Worm (Caenorhabditis elegans): ENCODE data around the gene F02E11.4.

Gene F02E11.4

ce11 chrII:3250195-3250594, 27.4 kb downstream of the F02E11.4 start:
- no peak for TF ChIP-seq nhr-76 (tag; optimal IDR thresholded peaks at IDR 0.05)

DNA sequence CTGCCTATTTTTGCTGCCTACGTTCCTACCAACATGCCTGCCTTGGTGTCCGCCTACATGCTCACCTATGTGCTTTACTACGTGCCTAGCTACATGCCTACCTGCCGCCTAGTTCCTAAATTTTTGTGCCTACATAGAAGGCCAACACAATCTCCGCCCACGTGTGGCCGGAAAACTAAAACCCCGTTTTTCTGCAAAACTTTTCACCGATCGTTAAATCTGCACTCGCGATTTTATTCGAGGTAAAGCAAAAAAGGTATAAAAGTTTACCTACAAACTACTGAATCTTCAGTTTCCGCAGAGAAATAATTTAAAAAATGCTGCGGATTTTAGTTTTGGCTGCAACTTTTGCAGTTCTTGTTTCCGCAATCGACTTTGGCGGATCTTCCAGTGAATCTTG, 28.2 kb downstream of the F02E11.4 start, which contains the start of gene clec-124:
Gene clec-124, plus strand, starts transcription at position 301 of the 400 bp plus-strand sequence.
- no peak for TF ChIP-seq ceh-39 (tag; optimal IDR thresholded peaks at IDR 0.05)
- TF ChIP-seq ceh-83 (GFP tag; optimal IDR thresholded peaks at IDR 0.05), result no peak
- TF ChIP-seq elt-3 (tag; optimal IDR thresholded peaks at IDR 0.05), result no peak
- no peak for TF ChIP-seq bed-3 (GFP tag; optimal IDR thresholded peaks at IDR 0.05)
- no peak for TF ChIP-seq mep-1 (tag; optimal IDR thresholded peaks at IDR 0.05)
- no peak for TF ChIP-seq nhr-76 (tag; optimal IDR thresholded peaks at IDR 0.05)
- TF ChIP-seq zip-8 (tag; optimal IDR thresholded peaks at IDR 0.05), result no peak
- TF ChIP-seq elt-1 (tag; optimal IDR thresholded peaks at IDR 0.05; ENCODE audit: borderline replicate concordance, insufficient read depth), result no peak
- TF ChIP-seq M03D4.4 (tag; optimal IDR thresholded peaks at IDR 0.05), result no peak
- TF ChIP-seq nhr-2 (tag; optimal IDR thresholded peaks at IDR 0.05), result no peak
- TF ChIP-seq unc-62 (GFP tag; optimal IDR thresholded peaks at IDR 0.05), result no peak
- no peak for TF ChIP-seq lin-32 (GFP tag; optimal IDR thresholded peaks at IDR 0.05)
- TF ChIP-seq hlh-1 (tag; optimal IDR thresholded peaks at IDR 0.05), result no peak

- TF ChIP-seq pha-4 (tag; optimal IDR thresholded peaks at IDR 0.05), result no peak
- TF ChIP-seq hlh-1 (tag; optimal IDR thresholded peaks at IDR 0.05), result peak; percentile 35
These were observed 29.4 kb downstream of the F02E11.4 start, which contains the start of the genes fbxc-50 and C17F4.2 for ce11 chrII:3248043-3248718. TSS of gene fbxc-50 (minus strand) at chrII:3248123. TSS of gene C17F4.2 (plus strand) at chrII:3248668.

- TF ChIP-seq ceh-39 (tag; optimal IDR thresholded peaks at IDR 0.05) (no peak), hlh-1 (tag; optimal IDR thresholded peaks at IDR 0.05) (no peak)
These were observed 30.0 kb downstream of the F02E11.4 start for ce11 chrII:3247556-3247955.

- no peak for TF ChIP-seq lsy-2 (tag; optimal IDR thresholded peaks at IDR 0.05)
- no peak for TF ChIP-seq nhr-237 (tag; optimal IDR thresholded peaks at IDR 0.05)
- TF ChIP-seq elt-3 (tag; optimal IDR thresholded peaks at IDR 0.05), result no peak
- TF ChIP-seq elt-1 (tag; optimal IDR thresholded peaks at IDR 0.05; ENCODE audit: borderline replicate concordance, insufficient read depth), result no peak
- TF ChIP-seq hlh-1 (tag; optimal IDR thresholded peaks at IDR 0.05), result no peak
- TF ChIP-seq ceh-83 (GFP tag; optimal IDR thresholded peaks at IDR 0.05), result no peak
- TF ChIP-seq mab-5 (tag; optimal IDR thresholded peaks at IDR 0.05), result no peak
These were observed 31.8 kb downstream of the F02E11.4 start, which contains the start of gene C17F4.7 for ce11 chrII:3245836-3246235. TSS of gene C17F4.7 (minus strand) at chrII:3246015.

- TF ChIP-seq nhr-2 (tag; optimal IDR thresholded peaks at IDR 0.05) (no peak), snpc-4 (tag; optimal IDR thresholded peaks at IDR 0.05) (no peak), cnd-1 (tag; optimal IDR thresholded peaks at IDR 0.05) (no peak)
These were observed 32.8 kb downstream of the F02E11.4 start for ce11 chrII:3244758-3245157.

ce11 chrII:3244070-3244469, 33.5 kb downstream of the F02E11.4 start, which contains the start of gene C17F4.12:
TSS of gene C17F4.12 (minus strand) at chrII:3244170.
- TF ChIP-seq elt-3 (tag; optimal IDR thresholded peaks at IDR 0.05), result no peak
- no peak for TF ChIP-seq snpc-4 (tag; optimal IDR thresholded peaks at IDR 0.05)

- TF ChIP-seq unc-39 (tag; optimal IDR thresholded peaks at IDR 0.05), result no peak
- peak; percentile 88 for TF ChIP-seq elt-3 (tag; optimal IDR thresholded peaks at IDR 0.05)
- peak; percentile 10 for TF ChIP-seq blmp-1 (tag; optimal IDR thresholded peaks at IDR 0.05)
These were observed 35.7 kb downstream of the F02E11.4 start for ce11 chrII:3241842-3242241.

ce11 chrII:3240207-3240606, 37.4 kb downstream of the F02E11.4 start, which contains the start of gene C17F4.3:
TSS of gene C17F4.3 (plus strand) at chrII:3240507.
- TF ChIP-seq lsy-2 (tag; optimal IDR thresholded peaks at IDR 0.05) (no peak), ham-2 (GFP tag; optimal IDR thresholded peaks at IDR 0.05) (no peak), nhr-12 (tag; optimal IDR thresholded peaks at IDR 0.05) (no peak), nhr-2 (tag; optimal IDR thresholded peaks at IDR 0.05) (no peak), elt-3 (tag; optimal IDR thresholded peaks at IDR 0.05) (no peak), ceh-83 (GFP tag; optimal IDR thresholded peaks at IDR 0.05) (no peak), pha-4 (tag; optimal IDR thresholded peaks at IDR 0.05) (no peak), sem-2 (GFP tag; optimal IDR thresholded peaks at IDR 0.05) (no peak), unc-62 (GFP tag; optimal IDR thresholded peaks at IDR 0.05) (no peak), M03D4.4 (tag; optimal IDR thresholded peaks at IDR 0.05) (no peak), ceh-43 (GFP tag; optimal IDR thresholded peaks at IDR 0.05) (no peak)

All from whole organism, mixed stage, embryonic.